Fruit fly (Drosophila melanogaster) whole organism, wandering third instar larva: ENCODE data around the gene CG34453.

Experiments used
- HLH106 ChIP-seq: fragments of 200-800 bp; optimal IDR thresholded peaks from 3 replicates; lab custom pipeline; 2019; ENCODE audit warnings: missing biosample characterization, mild to moderate bottlenecking, missing genetic modification characterization, moderate library complexity
- Hnf4 ChIP-seq: fragments of 200-800 bp; sonication (Bioruptor generic); optimal IDR thresholded peaks from 2 replicates; lab custom pipeline; 2016; ENCODE audit warnings: missing biosample characterization, mild to moderate bottlenecking, missing genetic modification characterization
- Myc ChIP-seq: fragments of >200 bp; optimal IDR thresholded peaks from 2 replicates; lab custom pipeline; 2017
- OdsH ChIP-seq: fragments of 200-800 bp; sonication (Bioruptor generic); optimal IDR thresholded peaks from 2 replicates; lab custom pipeline; 2016; ENCODE audit warnings: missing biosample characterization, mild to moderate bottlenecking, missing genetic modification characterization
- br ChIP-seq: fragments of 200-800 bp; sonication (Bioruptor generic); optimal IDR thresholded peaks from 2 replicates; lab custom pipeline; 2016; ENCODE audit warnings: missing biosample characterization, missing genetic modification characterization
- fru ChIP-seq: fragments of 200-800 bp; sonication (Bioruptor generic); optimal IDR thresholded peaks from 3 replicates; lab custom pipeline; 2016; ENCODE audit warnings: missing biosample characterization, mild to moderate bottlenecking, missing genetic modification characterization
- jim ChIP-seq: fragments of 175-275, 200-325 bp; sonication (Bioruptor generic); optimal IDR thresholded peaks from 2 replicates; lab custom pipeline; 2016; ENCODE audit warnings: missing biosample characterization, mild to moderate bottlenecking, missing genetic modification characterization
- pan ChIP-seq: fragments of >200 bp; optimal IDR thresholded peaks from 2 replicates; lab custom pipeline; 2017
- psq ChIP-seq: fragments of 200-800 bp; sonication (Bioruptor generic); optimal IDR thresholded peaks from 3 replicates; lab custom pipeline; 2017; ENCODE audit warnings: missing biosample characterization, mild to moderate bottlenecking, missing genetic modification characterization, moderate library complexity
- tai ChIP-seq: sonication (Bioruptor generic); optimal IDR thresholded peaks from 2 replicates; lab custom pipeline; 2016; ENCODE audit warnings: missing biosample characterization, missing genetic modification characterization

dm6 chr3L:267618-268017, 34.5 kb upstream of the CG34453 start:
- TF ChIP-seq HLH106 (tag; lab: Kevin White, UChicago) (no peak), Myc (lab: Kevin White, UChicago) (no peak), OdsH (GFP tag; lab: Kevin White, UChicago) (no peak), br (GFP tag; lab: Kevin White, UChicago) (no peak), psq (GFP tag; lab: Kevin White, UChicago) (no peak), pan (lab: Kevin White, UChicago) (no peak), jim (GFP tag; lab: Kevin White, UChicago) (no peak), tai (GFP tag; lab: Kevin White, UChicago) (no peak), fru (no peak), Hnf4 (GFP tag; lab: Kevin White, UChicago) (no peak)
